Worm (Caenorhabditis elegans): ENCODE data around the gene npp-19.

The npp-19 gene

DNA sequence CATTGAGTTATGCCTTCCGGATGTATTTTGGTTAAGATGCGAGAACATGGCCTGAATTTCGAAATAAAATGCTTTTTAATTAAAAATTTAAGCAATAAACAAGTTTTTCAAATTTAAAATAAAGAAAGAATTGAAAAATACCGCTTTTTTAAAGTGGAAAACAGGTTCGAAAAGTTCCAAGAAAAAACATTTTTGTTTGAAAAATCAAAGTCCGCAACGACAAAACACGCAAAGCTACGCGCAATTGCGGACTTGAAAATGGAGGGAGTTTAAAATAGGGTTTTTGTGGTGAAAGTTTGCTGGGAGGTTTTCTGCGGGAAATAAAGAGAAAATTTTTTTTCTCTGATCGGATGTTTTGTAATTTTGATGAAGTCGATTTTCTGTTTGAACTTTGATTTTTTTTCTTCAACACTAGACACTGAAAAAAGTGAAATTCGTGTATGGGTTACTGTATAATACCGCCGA, at the start of gene npp-19:
TSS of gene npp-19 (minus strand) at position 51 of the 465 bp plus-strand sequence.
- TF ChIP-seq sea-1 (GFP tag; conservative IDR thresholded peaks at IDR 0.05) (no peak), scrt-1 (GFP tag; IDR thresholded peaks at IDR 0.05) (no peak), hmg-4 (GFP tag; optimal IDR thresholded peaks at IDR 0.05) (no peak), tbx-37 (GFP tag; conservative IDR thresholded peaks at IDR 0.05) (no peak), B0310.2 (tag; optimal IDR thresholded peaks at IDR 0.05) (no peak), tbx-11 (GFP tag; IDR thresholded peaks at IDR 0.05) (0 out of 2 replicates have a peak, but pooled peaks have one; percentile 41), tra-4 (tag; optimal IDR thresholded peaks at IDR 0.05) (no peak), hmbx-1 (tag; optimal IDR thresholded peaks at IDR 0.05) (no peak), aly-1 (tag; optimal IDR thresholded peaks at IDR 0.05) (no peak), ets-7 (tag; optimal IDR thresholded peaks at IDR 0.05) (no peak), ceh-13 (GFP tag; optimal IDR thresholded peaks at IDR 0.05) (no peak), F13C5.2 (tag; optimal IDR thresholded peaks at IDR 0.05) (peak; percentile 53)

ce11 chrII:10847057-10847456, 48.8 kb upstream of the npp-19 start:
- TF ChIP-seq pes-1 (GFP tag; IDR thresholded peaks at IDR 0.05) (no peak), tbx-11 (GFP tag; IDR thresholded peaks at IDR 0.05) (no peak), hnd-1 (tag; optimal IDR thresholded peaks at IDR 0.05) (no peak), ets-7 (tag; optimal IDR thresholded peaks at IDR 0.05) (no peak), flt-1 (GFP tag; IDR thresholded peaks at IDR 0.05) (no peak)

- TF ChIP-seq tbx-37 (GFP tag; conservative IDR thresholded peaks at IDR 0.05), result no peak
- no peak for TF ChIP-seq hmbx-1 (tag; optimal IDR thresholded peaks at IDR 0.05)
- no peak for TF ChIP-seq ets-7 (tag; optimal IDR thresholded peaks at IDR 0.05)
- TF ChIP-seq pes-1 (GFP tag; IDR thresholded peaks at IDR 0.05), result no peak
- TF ChIP-seq ceh-13 (GFP tag; optimal IDR thresholded peaks at IDR 0.05), result no peak
- TF ChIP-seq F13C5.2 (tag; optimal IDR thresholded peaks at IDR 0.05), result no peak
- no peak for TF ChIP-seq tbx-11 (GFP tag; IDR thresholded peaks at IDR 0.05)
- no peak for TF ChIP-seq ama-1 (optimal IDR thresholded peaks at IDR 0.05)
These were observed 45.2 kb upstream of the npp-19 start, which contains the start of gene M106.8 for ce11 chrII:10843527-10843926. Gene M106.8 (minus strand): TSS chrII:10843627.

- TF ChIP-seq tbx-37 (GFP tag; conservative IDR thresholded peaks at IDR 0.05) (peak; percentile 93), hnd-1 (tag; optimal IDR thresholded peaks at IDR 0.05) (peak; percentile 91), scrt-1 (GFP tag; IDR thresholded peaks at IDR 0.05) (peak; percentile 98), aly-1 (tag; optimal IDR thresholded peaks at IDR 0.05) (peak; percentile 96), tbx-11 (GFP tag; IDR thresholded peaks at IDR 0.05) (peak; percentile 94), flt-1 (GFP tag; IDR thresholded peaks at IDR 0.05) (peak; percentile 96), ceh-36 (tag; optimal IDR thresholded peaks at IDR 0.05) (peak; percentile 96), ets-7 (tag; optimal IDR thresholded peaks at IDR 0.05) (peak; percentile 83), sea-1 (GFP tag; conservative IDR thresholded peaks at IDR 0.05) (peak; percentile 92), ceh-13 (GFP tag; optimal IDR thresholded peaks at IDR 0.05) (peak; percentile 96), tra-4 (tag; optimal IDR thresholded peaks at IDR 0.05) (peak; percentile 94), B0310.2 (tag; optimal IDR thresholded peaks at IDR 0.05) (peak; percentile 89), ama-1 (optimal IDR thresholded peaks at IDR 0.05) (peak; percentile 89), hmbx-1 (tag; optimal IDR thresholded peaks at IDR 0.05) (peak; percentile 92), hmg-4 (GFP tag; optimal IDR thresholded peaks at IDR 0.05) (peak; percentile 99), F13C5.2 (tag; optimal IDR thresholded peaks at IDR 0.05) (peak; percentile 97), pes-1 (GFP tag; IDR thresholded peaks at IDR 0.05) (peak; percentile 96)
These were observed 41.8 kb upstream of the npp-19 start for ce11 chrII:10840067-10840466.

DNA sequence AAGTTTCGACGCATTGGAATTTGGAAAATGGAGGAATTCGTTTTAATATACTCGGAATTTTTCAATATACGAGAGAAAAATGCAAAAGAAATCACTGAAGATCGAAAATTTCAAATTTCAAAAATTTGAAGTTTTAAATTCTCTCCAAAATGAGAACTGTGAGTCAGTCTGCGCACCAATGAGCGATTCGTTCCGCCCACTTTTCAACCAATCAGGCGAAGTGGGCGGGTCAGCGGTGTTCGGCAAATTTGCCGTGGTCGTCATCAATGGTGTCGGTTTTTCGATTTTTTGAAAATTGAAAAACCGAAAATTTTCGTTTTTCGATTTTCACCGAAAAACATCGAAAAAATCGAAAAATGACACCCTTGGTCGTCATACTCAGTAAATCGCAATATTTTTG, 40.3 kb upstream of the npp-19 start:
- TF ChIP-seq hnd-1 (tag; optimal IDR thresholded peaks at IDR 0.05) (no peak), tbx-37 (GFP tag; conservative IDR thresholded peaks at IDR 0.05) (no peak), aly-1 (tag; optimal IDR thresholded peaks at IDR 0.05) (no peak), ama-1 (optimal IDR thresholded peaks at IDR 0.05) (no peak), tbx-11 (GFP tag; IDR thresholded peaks at IDR 0.05) (no peak), pes-1 (GFP tag; IDR thresholded peaks at IDR 0.05) (no peak)

DNA sequence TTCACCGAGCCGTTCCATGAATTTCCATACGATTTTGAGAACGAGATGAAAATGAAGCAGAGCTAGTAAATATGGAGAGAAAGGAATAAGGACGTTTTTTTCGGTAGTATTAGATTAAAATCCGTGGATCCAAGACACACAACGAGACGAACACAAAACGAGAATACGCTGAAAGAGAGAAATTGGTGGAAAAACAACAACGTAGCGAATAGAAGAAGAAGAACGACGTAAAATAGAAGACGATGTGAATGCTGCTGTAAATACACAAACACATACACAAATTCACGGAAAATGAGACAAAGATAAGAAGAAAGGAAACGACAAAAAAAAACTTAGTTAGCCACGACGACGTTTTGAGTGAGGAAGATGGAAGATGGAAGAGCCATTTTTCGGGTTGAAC, 36.4 kb upstream of the npp-19 start:
- TF ChIP-seq tra-4 (tag; optimal IDR thresholded peaks at IDR 0.05), result no peak
- no peak for TF ChIP-seq pes-1 (GFP tag; IDR thresholded peaks at IDR 0.05)
- no peak for TF ChIP-seq tbx-11 (GFP tag; IDR thresholded peaks at IDR 0.05)
- TF ChIP-seq hmbx-1 (tag; optimal IDR thresholded peaks at IDR 0.05), result no peak
- no peak for TF ChIP-seq ceh-36 (tag; optimal IDR thresholded peaks at IDR 0.05)
- TF ChIP-seq B0310.2 (tag; optimal IDR thresholded peaks at IDR 0.05), result no peak
- TF ChIP-seq tbx-37 (GFP tag; conservative IDR thresholded peaks at IDR 0.05), result no peak
- no peak for TF ChIP-seq F13C5.2 (tag; optimal IDR thresholded peaks at IDR 0.05)
- no peak for TF ChIP-seq aly-1 (tag; optimal IDR thresholded peaks at IDR 0.05)
- no peak for TF ChIP-seq ama-1 (optimal IDR thresholded peaks at IDR 0.05)
- TF ChIP-seq sea-1 (GFP tag; conservative IDR thresholded peaks at IDR 0.05), result no peak

ce11 chrII:10829572-10829971, 31.3 kb upstream of the npp-19 start:
- TF ChIP-seq sea-1 (GFP tag; conservative IDR thresholded peaks at IDR 0.05) (no peak), ama-1 (optimal IDR thresholded peaks at IDR 0.05) (no peak), B0310.2 (tag; optimal IDR thresholded peaks at IDR 0.05) (no peak), ceh-13 (GFP tag; optimal IDR thresholded peaks at IDR 0.05) (no peak), hmbx-1 (tag; optimal IDR thresholded peaks at IDR 0.05) (no peak), ceh-36 (tag; optimal IDR thresholded peaks at IDR 0.05) (no peak), flt-1 (GFP tag; IDR thresholded peaks at IDR 0.05) (no peak), hnd-1 (tag; optimal IDR thresholded peaks at IDR 0.05) (no peak), scrt-1 (GFP tag; IDR thresholded peaks at IDR 0.05) (no peak), tbx-37 (GFP tag; conservative IDR thresholded peaks at IDR 0.05) (no peak), ets-7 (tag; optimal IDR thresholded peaks at IDR 0.05) (no peak), tra-4 (tag; optimal IDR thresholded peaks at IDR 0.05) (no peak), pes-1 (GFP tag; IDR thresholded peaks at IDR 0.05) (no peak), aly-1 (tag; optimal IDR thresholded peaks at IDR 0.05) (no peak), tbx-11 (GFP tag; IDR thresholded peaks at IDR 0.05) (no peak), F13C5.2 (tag; optimal IDR thresholded peaks at IDR 0.05) (no peak), hmg-4 (GFP tag; optimal IDR thresholded peaks at IDR 0.05) (no peak)

- TF ChIP-seq tbx-37 (GFP tag; conservative IDR thresholded peaks at IDR 0.05) (no peak), ceh-36 (tag; optimal IDR thresholded peaks at IDR 0.05) (no peak), pes-1 (GFP tag; IDR thresholded peaks at IDR 0.05) (no peak), ceh-13 (GFP tag; optimal IDR thresholded peaks at IDR 0.05) (no peak), flt-1 (GFP tag; IDR thresholded peaks at IDR 0.05) (no peak), hnd-1 (tag; optimal IDR thresholded peaks at IDR 0.05) (no peak), ets-7 (tag; optimal IDR thresholded peaks at IDR 0.05) (no peak), B0310.2 (tag; optimal IDR thresholded peaks at IDR 0.05) (no peak), aly-1 (tag; optimal IDR thresholded peaks at IDR 0.05) (no peak), F13C5.2 (tag; optimal IDR thresholded peaks at IDR 0.05) (no peak), tbx-11 (GFP tag; IDR thresholded peaks at IDR 0.05) (no peak), hmbx-1 (tag; optimal IDR thresholded peaks at IDR 0.05) (no peak), scrt-1 (GFP tag; IDR thresholded peaks at IDR 0.05) (no peak)
These were observed 30.8 kb upstream of the npp-19 start, which contains the start of gene VM106R.1 for ce11 chrII:10829081-10829480. Gene VM106R.1 (minus strand): TSS chrII:10829181.
